Worm (Caenorhabditis elegans): ENCODE results near the gene gsto-2.

gsto-2 gene

DNA sequence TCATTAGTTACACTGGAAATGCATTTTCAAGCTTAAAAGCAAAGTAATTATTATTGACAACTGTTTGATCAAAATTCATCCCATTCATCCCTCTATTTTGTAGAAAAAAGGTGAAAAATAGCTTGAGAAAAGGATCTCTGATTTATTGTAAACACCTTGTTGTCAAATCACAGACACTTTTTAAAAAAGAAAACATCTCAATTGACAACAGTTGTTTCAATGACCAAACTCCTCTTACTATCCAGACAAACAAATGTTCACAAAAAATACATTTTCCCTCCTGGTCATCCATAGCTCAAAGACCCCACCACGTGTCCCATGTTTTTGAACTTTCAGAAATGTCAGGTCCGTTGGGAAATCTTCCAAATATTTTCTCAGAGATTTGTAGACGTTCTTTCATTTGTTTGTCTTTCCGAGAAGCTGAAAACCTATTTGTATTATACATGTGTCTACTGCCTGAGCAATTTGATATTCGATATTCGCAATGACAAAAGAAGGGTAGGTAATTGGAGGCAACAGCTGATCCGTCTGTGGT lies 19.9 kb upstream of the gsto-2 start, which contains the start of gene trp-1:
trp-1 (plus strand) TSS at position 485 of the 535 bp plus-strand sequence.
- TF ChIP-seq C08G9.2 (tag; optimal IDR thresholded peaks at IDR 0.05): no peak
- TF ChIP-seq hlh-13 (GFP tag; optimal IDR thresholded peaks at IDR 0.05): no peak
- TF ChIP-seq pax-1 (tag; optimal IDR thresholded peaks at IDR 0.05): no peak
- TF ChIP-seq C38D4.7 (GFP tag; optimal IDR thresholded peaks at IDR 0.05): no peak
- TF ChIP-seq ceh-31 (tag; optimal IDR thresholded peaks at IDR 0.05): no peak
- no peak for TF ChIP-seq eyg-1 (tag; optimal IDR thresholded peaks at IDR 0.05)
- TF ChIP-seq lin-11 (tag; optimal IDR thresholded peaks at IDR 0.05): no peak
- TF ChIP-seq pat-9 (tag; optimal IDR thresholded peaks at IDR 0.05): no peak
- no peak for TF ChIP-seq hlh-15 (tag; optimal IDR thresholded peaks at IDR 0.05)
- no peak for TF ChIP-seq T23F11.4 (GFP tag; optimal IDR thresholded peaks at IDR 0.05)
- no peak for TF ChIP-seq ceh-24 (tag; optimal IDR thresholded peaks at IDR 0.05)
- TF ChIP-seq ceh-14 (tag; optimal IDR thresholded peaks at IDR 0.05): no peak

DNA sequence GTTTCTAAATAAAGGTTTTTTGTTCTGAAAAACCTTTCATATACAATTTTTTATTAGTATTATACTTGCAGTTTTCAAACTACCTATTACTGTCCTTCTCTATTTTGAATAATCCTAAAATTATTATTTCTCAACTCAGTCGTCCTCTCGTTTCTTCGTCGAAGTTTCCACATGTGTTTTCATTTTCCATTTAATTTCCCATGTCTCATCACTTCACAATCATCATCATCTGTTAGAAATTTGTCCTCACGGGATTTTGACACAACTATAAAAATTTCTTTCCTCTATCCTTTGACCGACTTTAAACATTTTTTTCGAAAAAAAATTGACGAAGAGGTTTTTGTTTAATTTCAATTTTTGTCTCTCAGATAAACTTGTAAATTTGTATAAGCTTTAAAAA lies 19.1 kb upstream of the gsto-2 start:
- TF ChIP-seq nhr-232 (tag; optimal IDR thresholded peaks at IDR 0.05): no peak
- no peak for TF ChIP-seq hlh-6 (tag; optimal IDR thresholded peaks at IDR 0.05)
- TF ChIP-seq pag-3 (tag; optimal IDR thresholded peaks at IDR 0.05; ENCODE audit: borderline replicate concordance): no peak
- no peak for TF ChIP-seq rnt-1 (tag; optimal IDR thresholded peaks at IDR 0.05)
- no peak for TF ChIP-seq unc-42 (tag; optimal IDR thresholded peaks at IDR 0.05)
- TF ChIP-seq odd-2 (tag; optimal IDR thresholded peaks at IDR 0.05): no peak
- TF ChIP-seq sox-2 (GFP tag; IDR thresholded peaks at IDR 0.05): no peak
- no peak for TF ChIP-seq tbx-2 (tag; optimal IDR thresholded peaks at IDR 0.05)
- TF ChIP-seq hlh-30 (tag; optimal IDR thresholded peaks at IDR 0.05; ENCODE audit: insufficient read depth): no peak

DNA sequence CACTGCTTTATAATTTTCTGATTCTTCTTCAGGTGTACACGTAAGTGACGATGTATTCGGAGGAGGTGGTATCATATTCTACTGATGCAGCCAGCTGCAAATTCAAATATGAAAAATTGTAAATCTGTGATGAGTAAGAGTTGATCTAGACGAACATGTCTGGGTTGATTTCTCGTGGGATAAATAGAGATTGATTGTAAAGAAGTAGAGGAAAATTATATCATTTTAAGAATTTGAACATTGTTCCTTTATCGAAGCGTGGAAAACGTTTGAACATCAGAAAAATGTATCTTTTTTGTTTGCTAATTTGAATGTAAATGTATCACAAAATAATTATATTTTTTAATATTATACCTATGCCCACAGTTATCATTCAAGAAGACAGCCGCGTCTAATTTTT lies 9.1 kb upstream of the gsto-2 start, which contains the start of gene ZC21.6:
ZC21.6 (minus strand) TSS at position 101 of the 400 bp plus-strand sequence.
- no peak for TF ChIP-seq pag-3 (tag; optimal IDR thresholded peaks at IDR 0.05; ENCODE audit: borderline replicate concordance)
- TF ChIP-seq syd-9 (tag; optimal IDR thresholded peaks at IDR 0.05): no peak
- no peak for TF ChIP-seq hlh-15 (tag; optimal IDR thresholded peaks at IDR 0.05)
- TF ChIP-seq ets-4 (tag; optimal IDR thresholded peaks at IDR 0.05): no peak
- TF ChIP-seq ceh-31 (tag; optimal IDR thresholded peaks at IDR 0.05): no peak
- no peak for TF ChIP-seq hlh-6 (tag; optimal IDR thresholded peaks at IDR 0.05)
- no peak for TF ChIP-seq ceh-9 (tag; optimal IDR thresholded peaks at IDR 0.05)
- TF ChIP-seq pqm-1 (tag; optimal IDR thresholded peaks at IDR 0.05): no peak
- TF ChIP-seq dmd-4 (tag; optimal IDR thresholded peaks at IDR 0.05; ENCODE audit: borderline replicate concordance): no peak
- TF ChIP-seq unc-42 (tag; optimal IDR thresholded peaks at IDR 0.05): no peak
- TF ChIP-seq ref-2 (tag; optimal IDR thresholded peaks at IDR 0.05): no peak
- no peak for TF ChIP-seq mec-3 (tag; optimal IDR thresholded peaks at IDR 0.05; ENCODE audit: borderline replicate concordance)

DNA sequence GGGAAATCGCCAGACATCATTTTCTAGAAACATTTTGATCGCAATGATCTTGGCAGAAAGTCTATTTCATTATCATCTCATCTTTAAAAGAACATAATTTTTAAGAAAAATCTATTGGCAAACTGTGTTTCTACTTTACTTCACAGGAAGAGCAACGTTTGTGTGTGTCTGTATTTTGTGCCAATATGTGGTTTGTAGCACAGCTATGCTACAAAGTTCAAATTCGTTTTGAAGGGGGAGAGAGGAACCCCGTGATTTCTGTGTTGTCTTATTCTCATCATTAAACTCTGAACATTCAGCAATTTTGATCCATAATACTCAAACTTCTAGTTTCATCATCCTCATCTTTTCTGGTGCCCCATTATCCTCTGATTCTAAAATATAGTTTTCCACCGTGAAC lies 2.9 kb upstream of the gsto-2 start:
- TF ChIP-seq hlh-15 (tag; optimal IDR thresholded peaks at IDR 0.05): no peak
- TF ChIP-seq hlh-6 (tag; optimal IDR thresholded peaks at IDR 0.05): no peak
- no peak for TF ChIP-seq pros-1 (tag; optimal IDR thresholded peaks at IDR 0.05)
- no peak for TF ChIP-seq syd-9 (tag; optimal IDR thresholded peaks at IDR 0.05)
- no peak for TF ChIP-seq npax-4 (tag; optimal IDR thresholded peaks at IDR 0.05)
- TF ChIP-seq eyg-1 (tag; optimal IDR thresholded peaks at IDR 0.05): no peak

DNA sequence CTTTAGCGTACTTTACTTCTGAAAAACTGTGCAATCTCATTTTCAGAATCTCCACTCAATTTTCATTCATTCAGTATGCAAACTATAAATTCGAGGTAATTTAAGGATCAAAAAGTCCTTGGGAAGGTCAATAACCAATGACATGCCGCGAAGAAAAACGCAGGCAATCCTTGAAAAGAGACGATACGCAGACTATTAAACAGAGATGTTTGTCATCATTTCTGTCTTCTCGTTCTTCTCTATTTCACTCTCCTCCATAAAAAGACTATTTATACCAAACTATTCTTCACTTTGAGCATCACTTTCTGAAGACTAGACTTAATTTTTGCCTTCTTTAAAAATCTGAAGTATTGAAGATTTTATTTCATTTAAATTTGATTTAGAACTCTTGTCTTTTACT lies 2.4 kb upstream of the gsto-2 start, which contains the start of gene C02D5.4:
C02D5.4 (plus strand) TSS at position 41 of the 400 bp plus-strand sequence.
- TF ChIP-seq mec-3 (tag; optimal IDR thresholded peaks at IDR 0.05; ENCODE audit: borderline replicate concordance) (no peak), fax-1 (tag; optimal IDR thresholded peaks at IDR 0.05) (no peak), rnt-1 (tag; optimal IDR thresholded peaks at IDR 0.05) (no peak), lin-11 (tag; optimal IDR thresholded peaks at IDR 0.05) (no peak), odd-2 (tag; optimal IDR thresholded peaks at IDR 0.05) (no peak), ceh-2 (tag; optimal IDR thresholded peaks at IDR 0.05) (no peak), dmd-4 (tag; optimal IDR thresholded peaks at IDR 0.05; ENCODE audit: borderline replicate concordance) (no peak), ceh-30 (tag; optimal IDR thresholded peaks at IDR 0.05) (no peak), pqm-1 (tag; optimal IDR thresholded peaks at IDR 0.05) (no peak), zip-5 (tag; optimal IDR thresholded peaks at IDR 0.05) (no peak)
